Worm (Caenorhabditis elegans) whole organism, late embryonic: Measurements from ENCODE around the gene mam-6.
A peak's percentile ranks its signal among the peaks of the same experiment; 100 is the strongest.

Experiments used
- C08G9.2 ChIP-seq: sonication (generic microtip); optimal IDR thresholded peaks from 2 replicates; lab custom pipeline; 2016; ENCODE audit warnings: mild to moderate bottlenecking, missing genetic modification characterization, moderate library complexity, missing compliant biosample characterization
- K02D7.2 ChIP-seq: sonication (generic microtip); optimal IDR thresholded peaks from 2 replicates; lab custom pipeline; 2017; ENCODE audit warnings: mild to moderate bottlenecking, missing genetic modification characterization, missing compliant biosample characterization
- T23F11.4 ChIP-seq: fragments of 200-800 bp; sonication (Bioruptor generic); optimal IDR thresholded peaks from 2 replicates; lab custom pipeline; 2018; ENCODE audit warnings: mild to moderate bottlenecking, missing genetic modification characterization, missing compliant biosample characterization
- Y22D7AL.16 ChIP-seq: sonication (generic microtip); optimal IDR thresholded peaks from 2 replicates; lab custom pipeline; 2016; ENCODE audit warnings: missing genetic modification characterization, missing compliant biosample characterization
- ama-1 ChIP-seq: fragments of 150-350 bp; optimal IDR thresholded peaks from 2 replicates; lab custom pipeline; 2014
- ceh-14 ChIP-seq: sonication (generic microtip); optimal IDR thresholded peaks from 2 replicates; lab custom pipeline; 2016; ENCODE audit warnings: missing genotype, missing genetic modification characterization, missing compliant biosample characterization
- ceh-18 ChIP-seq: sonication (generic microtip); optimal IDR thresholded peaks from 2 replicates; lab custom pipeline; 2016; ENCODE audit warnings: missing genetic modification characterization, missing compliant biosample characterization
- ceh-24 ChIP-seq: sonication (generic microtip); optimal IDR thresholded peaks from 2 replicates; lab custom pipeline; 2016; ENCODE audit warnings: mild to moderate bottlenecking, missing genetic modification characterization, missing compliant biosample characterization
- ceh-9 ChIP-seq: sonication (generic microtip); optimal IDR thresholded peaks from 2 replicates; lab custom pipeline; 2016; ENCODE audit warnings: mild to moderate bottlenecking, missing genetic modification characterization, inconsistent platforms, missing compliant biosample characterization
- dmd-4 ChIP-seq: sonication (generic microtip); optimal IDR thresholded peaks from 2 replicates; lab custom pipeline; 2016; ENCODE audit warnings: borderline replicate concordance, missing genetic modification characterization, missing compliant biosample characterization
- elt-2 ChIP-seq: sonication (generic microtip); optimal IDR thresholded peaks from 2 replicates; lab custom pipeline; 2016; ENCODE audit warnings: missing genetic modification reagents, missing genetic modification characterization, missing compliant biosample characterization
- ets-4 ChIP-seq: sonication (generic microtip); optimal IDR thresholded peaks from 2 replicates; lab custom pipeline; 2016; ENCODE audit warnings: missing genetic modification characterization, missing compliant biosample characterization
- eyg-1 ChIP-seq: sonication (generic microtip); optimal IDR thresholded peaks from 2 replicates; lab custom pipeline; 2016; ENCODE audit warnings: missing genotype, missing genetic modification characterization, missing compliant biosample characterization
- fkh-10 ChIP-seq: fragments of 150-350 bp; optimal IDR thresholded peaks from 2 replicates; lab custom pipeline; 2014; ENCODE audit warnings: missing biosample characterization, missing genetic modification reagents, missing genetic modification characterization
- fkh-6 ChIP-seq: sonication (generic microtip); optimal IDR thresholded peaks from 2 replicates; lab custom pipeline; 2016; ENCODE audit warnings: missing genetic modification characterization, missing compliant biosample characterization
- gmeb-2 ChIP-seq: sonication (generic microtip); optimal IDR thresholded peaks from 2 replicates; lab custom pipeline; 2016; ENCODE audit warnings: missing genetic modification characterization, inconsistent platforms, missing compliant biosample characterization
- hlh-15 ChIP-seq: sonication (generic microtip); optimal IDR thresholded peaks from 2 replicates; lab custom pipeline; 2016; ENCODE audit warnings: missing genetic modification characterization, missing compliant biosample characterization
- hlh-6 ChIP-seq: sonication (generic microtip); optimal IDR thresholded peaks from 2 replicates; lab custom pipeline; 2016; ENCODE audit warnings: missing genotype, missing genetic modification characterization, missing compliant biosample characterization
- hlh-8 ChIP-seq: sonication (generic microtip); optimal IDR thresholded peaks from 2 replicates; lab custom pipeline; 2016; ENCODE audit warnings: missing genotype, missing genetic modification characterization, missing compliant biosample characterization
- lim-6 ChIP-seq: sonication (generic microtip); optimal IDR thresholded peaks from 2 replicates; lab custom pipeline; 2016; ENCODE audit warnings: missing genetic modification characterization, missing compliant biosample characterization
- lin-11 ChIP-seq: fragments of 200-800 bp; sonication (Bioruptor generic); optimal IDR thresholded peaks from 2 replicates; lab custom pipeline; 2018; ENCODE audit warnings: mild to moderate bottlenecking, missing genetic modification characterization, missing compliant biosample characterization
- madf-2 ChIP-seq: sonication (generic microtip); optimal IDR thresholded peaks from 2 replicates; lab custom pipeline; 2017; ENCODE audit warnings: missing genetic modification characterization, missing compliant biosample characterization
- nhr-11 ChIP-seq: fragments of 150-350 bp; optimal IDR thresholded peaks from 2 replicates; lab custom pipeline; 2014; ENCODE audit warnings: missing biosample characterization, missing genetic modification characterization
- nhr-232 ChIP-seq: sonication (generic microtip); optimal IDR thresholded peaks from 2 replicates; lab custom pipeline; 2016; ENCODE audit warnings: missing genetic modification characterization, missing compliant biosample characterization
- npax-4 ChIP-seq: sonication (generic microtip); optimal IDR thresholded peaks from 2 replicates; lab custom pipeline; 2016; ENCODE audit warnings: missing genetic modification characterization, missing compliant biosample characterization
- odd-2 ChIP-seq: sonication (generic microtip); optimal IDR thresholded peaks from 2 replicates; lab custom pipeline; 2017; ENCODE audit warnings: antibody characterized with exemption, mild to moderate bottlenecking, missing genetic modification characterization, missing compliant biosample characterization
- pag-3 ChIP-seq: sonication (generic microtip); optimal IDR thresholded peaks from 2 replicates; lab custom pipeline; 2016; ENCODE audit warnings: missing compliant biosample characterization, missing genetic modification characterization, borderline replicate concordance
- pat-9 ChIP-seq: fragments of 200-800 bp; sonication (Bioruptor generic); optimal IDR thresholded peaks from 2 replicates; lab custom pipeline; 2018; ENCODE audit warnings: mild to moderate bottlenecking, missing genetic modification characterization, moderate library complexity, missing compliant biosample characterization
- pax-1 ChIP-seq: fragments of 150-350 bp; optimal IDR thresholded peaks from 2 replicates; lab custom pipeline; 2014; ENCODE audit warnings: missing biosample characterization, missing genetic modification characterization
- pqm-1 ChIP-seq: sonication (generic microtip); optimal IDR thresholded peaks from 2 replicates; lab custom pipeline; 2016; ENCODE audit warnings: missing genetic modification characterization, missing compliant biosample characterization
- ref-2 ChIP-seq: sonication (generic microtip); optimal IDR thresholded peaks from 2 replicates; lab custom pipeline; 2016; ENCODE audit warnings: missing genetic modification characterization, missing compliant biosample characterization
- sox-2 ChIP-seq: fragments of 200-800 bp; sonication (Bioruptor generic); IDR thresholded peaks from 2 replicates; pipeline ENCODE4 v1.3.6; 2022; ENCODE audit warnings: missing genetic modification reagents, missing genetic modification characterization, missing compliant biosample characterization
- sox-4 ChIP-seq: sonication (generic microtip); optimal IDR thresholded peaks from 2 replicates; lab custom pipeline; 2017; ENCODE audit warnings: mild to moderate bottlenecking, missing genetic modification characterization, inconsistent platforms, missing compliant biosample characterization
- tbx-2 ChIP-seq: sonication (generic microtip); optimal IDR thresholded peaks from 2 replicates; lab custom pipeline; 2016; ENCODE audit warnings: missing genetic modification characterization, missing compliant biosample characterization
- ttx-3 ChIP-seq: sonication (generic microtip); optimal IDR thresholded peaks from 2 replicates; lab custom pipeline; 2016; ENCODE audit warnings: missing genetic modification reagents, missing genetic modification characterization, missing compliant biosample characterization
- unc-3 ChIP-seq, 2 experiments: fragments of 200-800 bp in 1 of 2; sonication (Bioruptor generic) in 1 of 2; sonication (generic microtip) in 1 of 2; conservative IDR thresholded peaks in 1 of 2; optimal IDR thresholded peaks in 1 of 2; 2 replicates each; pipeline versions ENCODE4 v1.3.6 to Lab custom; 2016 to 2022; ENCODE audit warnings: missing compliant biosample characterization in 2 of 2, missing genetic modification characterization in 2 of 2, missing genetic modification reagents in 1 of 2
- unc-86 ChIP-seq: sonication (generic microtip); optimal IDR thresholded peaks from 2 replicates; lab custom pipeline; 2016; ENCODE audit warnings: missing genetic modification characterization, missing compliant biosample characterization
- zip-5 ChIP-seq: sonication (generic microtip); optimal IDR thresholded peaks from 2 replicates; lab custom pipeline; 2016; ENCODE audit warnings: missing genetic modification characterization, missing compliant biosample characterization
- ztf-16 ChIP-seq: sonication (generic microtip); optimal IDR thresholded peaks from 2 replicates; lab custom pipeline; 2017; ENCODE audit warnings: missing genetic modification characterization, missing compliant biosample characterization

Gene mam-6

DNA sequence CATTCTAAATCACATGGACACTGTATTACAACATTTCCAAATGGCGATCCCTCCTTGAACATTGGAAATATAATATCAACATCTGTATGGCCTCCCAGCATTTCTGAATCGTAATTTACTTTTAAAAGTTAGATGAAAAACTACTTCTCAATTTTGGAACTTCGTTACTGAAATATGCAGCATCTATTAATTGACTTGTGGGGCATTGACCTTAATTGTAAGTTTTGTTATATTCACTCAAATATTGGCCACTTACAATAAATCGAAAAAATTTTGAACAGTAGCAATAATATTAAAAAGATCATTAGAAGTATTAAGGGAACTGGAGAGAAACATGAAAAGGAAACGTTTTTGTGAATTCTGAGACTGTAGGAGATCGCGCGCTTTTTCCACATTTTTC lies at the start of gene mam-6:
TSS of gene mam-6 (minus strand) at position 101 of the 400 bp plus-strand sequence.
- TF ChIP-seq npax-4 (tag; lab: Kevin White, UChicago) (no peak), unc-86 (no peak), fkh-10 (no peak), dmd-4 (no peak), hlh-8 (tag; lab: Kevin White, UChicago) (no peak), elt-2 (tag; lab: Kevin White, UChicago) (no peak), ceh-14 (tag; lab: Kevin White, UChicago) (no peak), odd-2 (no peak), zip-5 (tag; lab: Kevin White, UChicago) (no peak), lin-11 (no peak), K02D7.2 (tag; lab: Kevin White, UChicago) (no peak)

DNA sequence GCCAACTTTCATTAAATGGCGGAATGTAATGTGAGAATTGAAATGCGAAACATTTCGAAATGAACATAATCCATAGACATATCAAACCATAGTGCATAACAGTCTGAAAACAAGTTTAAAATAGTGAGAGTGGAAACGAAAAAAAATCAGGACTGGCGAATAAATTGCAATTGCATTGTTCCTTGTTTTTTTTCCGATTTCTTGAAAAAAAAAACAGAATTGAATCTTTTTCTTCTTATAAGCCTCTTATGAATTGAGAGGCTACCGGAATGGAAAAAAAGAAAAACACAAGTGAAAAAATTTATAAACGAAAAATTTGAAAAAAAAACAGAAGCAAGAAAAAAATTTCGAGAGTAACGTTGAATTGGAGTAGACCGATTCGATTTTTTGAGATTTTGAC lies 47.4 kb upstream of the mam-6 start, which contains the start of gene R07D5.2:
TSS of gene R07D5.2 (minus strand) at position 101 of the 400 bp plus-strand sequence.
- TF ChIP-seq ceh-24 = no peak
- no peak for TF ChIP-seq ttx-3 (tag; lab: Kevin White, UChicago)
- no peak for TF ChIP-seq madf-2 (tag; lab: Kevin White, UChicago)
- no peak for TF ChIP-seq hlh-6
- TF ChIP-seq nhr-11 (tag; lab: Kevin White, UChicago) = no peak

DNA sequence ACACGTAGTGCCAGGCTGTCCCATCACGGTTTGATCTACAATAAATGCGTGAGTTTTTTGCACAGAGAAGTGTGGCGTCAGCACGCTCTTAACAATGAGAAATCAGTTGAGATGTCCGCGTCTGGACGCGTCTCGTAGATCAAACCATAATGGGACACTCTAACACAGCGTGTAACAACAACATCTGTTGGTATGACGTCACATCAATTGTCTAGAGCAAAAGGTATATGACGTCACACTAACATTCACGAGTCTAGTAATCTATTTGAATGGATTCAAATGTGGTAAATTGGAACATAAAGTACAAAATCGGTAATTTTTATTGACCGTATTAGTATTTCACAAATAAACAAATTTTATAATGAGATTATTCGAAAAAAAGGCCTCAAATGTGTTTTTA lies 46.6 kb upstream of the mam-6 start:
- TF ChIP-seq pax-1 (tag; lab: Kevin White, UChicago) (no peak), ztf-16 (no peak), ceh-18 (no peak)

DNA sequence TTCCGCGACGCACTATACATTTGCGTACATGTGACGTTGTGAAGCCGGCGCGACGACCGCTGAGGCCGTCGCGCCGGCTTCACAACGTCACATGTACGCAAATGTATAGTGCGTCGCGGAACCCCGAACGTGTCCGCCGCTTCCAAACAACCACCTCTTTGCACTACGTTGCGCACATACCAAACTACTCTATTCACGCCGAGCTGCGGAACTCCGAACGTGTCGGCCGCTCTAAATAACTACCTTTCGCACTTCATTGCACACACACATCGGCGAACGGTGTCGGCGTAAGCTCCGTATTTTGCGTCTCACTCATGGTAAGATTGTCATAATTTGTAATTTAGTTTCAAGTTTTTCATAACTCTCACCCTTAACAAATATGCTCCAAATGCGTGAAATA lies 43.0 kb upstream of the mam-6 start:
- TF ChIP-seq ama-1 (no peak), ceh-24 (no peak), pag-3 (tag; lab: Kevin White, UChicago) (no peak), tbx-2 (no peak), pat-9 (tag; lab: Kevin White, UChicago) (no peak), nhr-232 (no peak)

DNA sequence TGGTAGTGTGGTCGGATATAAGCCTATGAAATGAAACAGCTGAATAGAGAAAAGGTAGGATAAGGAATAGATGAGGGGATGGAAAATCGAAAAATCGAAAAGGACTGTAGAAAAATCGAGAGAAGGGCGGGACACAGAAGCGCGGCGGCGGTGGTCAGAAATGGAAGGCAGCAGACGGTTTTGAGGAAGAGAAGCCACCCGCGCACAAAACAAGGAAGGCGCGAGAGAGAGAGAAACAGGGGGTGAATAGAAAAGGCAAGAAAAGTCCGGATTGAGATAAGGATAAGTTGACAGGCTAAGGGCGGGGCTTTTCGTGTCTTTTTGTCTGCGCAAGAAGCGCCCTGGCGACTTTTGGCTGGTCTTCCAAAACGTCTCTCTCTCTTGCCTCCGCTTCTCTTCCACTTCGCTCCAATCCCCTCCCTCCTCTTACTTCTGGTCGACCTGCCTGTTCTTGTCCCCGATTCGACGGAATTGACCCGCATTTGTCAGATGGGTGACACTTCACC lies 38.7 kb upstream of the mam-6 start, which contains the start of gene mlt-9:
TSS of gene mlt-9 (minus strand) at position 51 of the 506 bp plus-strand sequence.
- no peak for TF ChIP-seq sox-2
- TF ChIP-seq T23F11.4 (GFP tag; lab: Kevin White, UChicago) = no peak
- no peak for TF ChIP-seq zip-5 (tag; lab: Kevin White, UChicago)
- no peak for TF ChIP-seq gmeb-2 (tag; lab: Kevin White, UChicago)
- TF ChIP-seq sox-4 = no peak
- peak; percentile 18 for TF ChIP-seq C08G9.2 (tag; lab: Kevin White, UChicago)
- TF ChIP-seq Y22D7AL.16 (tag; lab: Kevin White, UChicago) = no peak
- no peak for TF ChIP-seq lim-6
- no peak for TF ChIP-seq nhr-11 (tag; lab: Kevin White, UChicago)
- TF ChIP-seq unc-3 (GFP tag; conservative IDR thresholded peaks at IDR 0.05; lab: Robert Waterston, UW) = no peak
- no peak for TF ChIP-seq unc-3 (tag; optimal IDR thresholded peaks at IDR 0.05; lab: Kevin White, UChicago)
- TF ChIP-seq npax-4 (tag; lab: Kevin White, UChicago) = no peak
- no peak for TF ChIP-seq pqm-1 (tag; lab: Kevin White, UChicago)
- TF ChIP-seq ceh-9 = no peak
- TF ChIP-seq tbx-2 = no peak
- no peak for TF ChIP-seq hlh-15 (tag; lab: Kevin White, UChicago)
- TF ChIP-seq ttx-3 (tag; lab: Kevin White, UChicago) = no peak
- no peak for TF ChIP-seq K02D7.2 (tag; lab: Kevin White, UChicago)
- no peak for TF ChIP-seq nhr-232
- no peak for TF ChIP-seq hlh-8 (tag; lab: Kevin White, UChicago)
- no peak for TF ChIP-seq eyg-1 (tag; lab: Kevin White, UChicago)
- no peak for TF ChIP-seq ama-1
- TF ChIP-seq fkh-6 = peak; percentile 4
- peak; percentile 21 for TF ChIP-seq ref-2 (tag; lab: Kevin White, UChicago)
- no peak for TF ChIP-seq ets-4 (tag; lab: Kevin White, UChicago)
